Fruit fly (Drosophila melanogaster): ENCODE measurements around the gene CG3513.

DNA sequence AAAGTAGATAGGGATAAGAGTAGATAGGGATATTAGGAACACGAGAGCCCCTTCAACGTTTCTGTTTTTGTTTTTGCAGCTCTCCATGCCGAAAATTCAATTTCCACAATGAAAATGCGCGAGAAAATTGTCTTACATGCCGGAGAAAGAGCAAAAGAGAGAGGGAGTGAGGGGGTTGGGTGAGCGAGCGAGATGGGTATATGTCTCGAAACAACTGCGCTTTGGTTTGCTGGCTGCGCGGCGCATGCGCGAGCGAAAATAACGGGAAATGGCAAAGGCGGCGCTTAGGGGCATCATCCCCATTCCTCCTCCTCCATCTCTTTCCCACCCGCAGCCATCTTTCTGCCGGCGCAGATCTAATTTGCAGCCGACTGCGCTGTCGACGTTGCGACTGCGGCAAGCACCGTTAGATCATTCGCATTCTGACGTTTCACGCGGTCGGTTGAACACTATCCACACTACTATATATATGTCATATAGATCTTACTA lies 30.6 kb downstream of the CG3513 start, which contains the start of gene Drgx:
- TF ChIP-seq CG10669 (GFP tag; optimal IDR thresholded peaks at IDR 0.05) = no peak
- TF ChIP-seq CG7368 (GFP tag; optimal IDR thresholded peaks at IDR 0.05) = no peak
- no peak for TF ChIP-seq CG8632 (GFP tag; optimal IDR thresholded peaks at IDR 0.05)
- TF ChIP-seq svp (GFP tag) = no peak
- no peak for TF ChIP-seq Gug (GFP tag; IDR thresholded peaks at IDR 0.05)
- no peak for TF ChIP-seq eg (GFP tag; IDR thresholded peaks at IDR 0.05)
- TF ChIP-seq Eip78C (GFP tag) = no peak
- TF ChIP-seq CG6792 (GFP tag; optimal IDR thresholded peaks at IDR 0.05) = no peak
- no peak for TF ChIP-seq Eip93F (GFP tag; optimal IDR thresholded peaks at IDR 0.05)
- no peak for TF ChIP-seq Ets96B (tag; optimal IDR thresholded peaks at IDR 0.05)
- TF ChIP-seq vri (GFP tag; optimal IDR thresholded peaks at IDR 0.05) = no peak

Measured in whole organism, prepupa.